Worm (Caenorhabditis elegans) whole organism, mixed stage, embryonic: Measurements from ENCODE around the gene fbxa-63.
A peak's percentile ranks its signal among the peaks of the same experiment; 100 is the strongest.

ENCODE experiments used
- M03D4.4 ChIP-seq: sonication (generic microtip); optimal IDR thresholded peaks from 2 replicates; lab custom pipeline; 2017; ENCODE audit warnings: mild to moderate bottlenecking, missing genetic modification characterization, missing compliant biosample characterization
- bed-3 ChIP-seq: fragments of 200-800 bp; sonication (Bioruptor generic); optimal IDR thresholded peaks from 3 replicates; lab custom pipeline; 2018; ENCODE audit warnings: mild to moderate bottlenecking, missing genetic modification characterization, moderate library complexity, missing compliant biosample characterization
- blmp-1 ChIP-seq: fragments of 150-350 bp; optimal IDR thresholded peaks from 2 replicates; lab custom pipeline; 2014; ENCODE audit warnings: missing biosample characterization, missing genetic modification characterization
- ceh-39 ChIP-seq: fragments of 150-350 bp; optimal IDR thresholded peaks from 2 replicates; lab custom pipeline; 2014; ENCODE audit warnings: missing biosample characterization, missing genetic modification characterization
- ceh-43 ChIP-seq: fragments of 200-800 bp; sonication (Bioruptor generic); optimal IDR thresholded peaks from 2 replicates; lab custom pipeline; 2018; ENCODE audit warnings: mild to moderate bottlenecking, missing genetic modification characterization, moderate library complexity, missing compliant biosample characterization
- ceh-83 ChIP-seq: fragments of 200-800 bp; sonication (Bioruptor generic); optimal IDR thresholded peaks from 2 replicates; lab custom pipeline; 2018; ENCODE audit warnings: mild to moderate bottlenecking, missing genetic modification characterization, missing compliant biosample characterization
- ces-1 ChIP-seq: fragments of 150-350 bp; optimal IDR thresholded peaks from 2 replicates; lab custom pipeline; 2014; ENCODE audit warnings: missing biosample characterization, missing genetic modification reagents, missing genetic modification characterization
- cnd-1 ChIP-seq: fragments of 200-800 bp; sonication (Bioruptor generic); optimal IDR thresholded peaks from 2 replicates; lab custom pipeline; 2018; ENCODE audit warnings: mild to moderate bottlenecking, missing genetic modification characterization, missing compliant biosample characterization
- drap-1 ChIP-seq: fragments of 200-800 bp; sonication (Bioruptor generic); optimal IDR thresholded peaks from 3 replicates; lab custom pipeline; 2018; ENCODE audit warnings: mild to moderate bottlenecking, missing genetic modification characterization, missing compliant biosample characterization
- elt-1 ChIP-seq: sonication (generic microtip); optimal IDR thresholded peaks from 2 replicates; lab custom pipeline; 2017; ENCODE audit warnings: missing genetic modification characterization, mild to moderate bottlenecking, missing compliant biosample characterization, antibody characterized with exemption, moderate library complexity, borderline replicate concordance; ENCODE audit not compliant: insufficient read depth
- elt-3 ChIP-seq: fragments of 150-350 bp; optimal IDR thresholded peaks from 2 replicates; lab custom pipeline; 2014; ENCODE audit warnings: missing biosample characterization, missing genetic modification characterization
- flh-1 ChIP-seq: fragments of 200-800 bp; sonication (Bioruptor generic); optimal IDR thresholded peaks from 2 replicates; lab custom pipeline; 2018; ENCODE audit warnings: mild to moderate bottlenecking, missing genetic modification characterization, moderate library complexity, missing compliant biosample characterization
- ham-2 ChIP-seq: fragments of 200-800 bp; sonication (Bioruptor generic); optimal IDR thresholded peaks from 2 replicates; lab custom pipeline; 2018; ENCODE audit warnings: mild to moderate bottlenecking, missing genetic modification characterization, missing compliant biosample characterization
- hlh-1 ChIP-seq: fragments of 150-350 bp; optimal IDR thresholded peaks from 2 replicates; lab custom pipeline; 2014; ENCODE audit warnings: missing biosample characterization, missing genetic modification reagents, missing genetic modification characterization
- lin-13 ChIP-seq: fragments of 150-350 bp; optimal IDR thresholded peaks from 2 replicates; lab custom pipeline; 2014; ENCODE audit warnings: missing biosample characterization, missing genetic modification characterization
- lin-32 ChIP-seq: fragments of 200-800 bp; sonication (Bioruptor generic); optimal IDR thresholded peaks from 2 replicates; lab custom pipeline; 2018; ENCODE audit warnings: mild to moderate bottlenecking, missing genetic modification characterization, missing compliant biosample characterization
- lsy-2 ChIP-seq: fragments of 150-350 bp; optimal IDR thresholded peaks from 2 replicates; lab custom pipeline; 2014; ENCODE audit warnings: missing biosample characterization, missing genetic modification characterization
- mab-5 ChIP-seq: fragments of 150-350 bp; optimal IDR thresholded peaks from 2 replicates; lab custom pipeline; 2014; ENCODE audit warnings: missing biosample characterization, missing genetic modification characterization
- mep-1 ChIP-seq: fragments of 150-350 bp; optimal IDR thresholded peaks from 2 replicates; lab custom pipeline; 2017; ENCODE audit warnings: missing biosample characterization, missing genetic modification reagents, missing genetic modification characterization, inconsistent platforms
- mls-2 ChIP-seq: sonication (generic microtip); optimal IDR thresholded peaks from 2 replicates; lab custom pipeline; 2016; ENCODE audit warnings: mild to moderate bottlenecking, missing genetic modification characterization, moderate library complexity, missing compliant biosample characterization
- nhr-12 ChIP-seq: fragments of 150-350 bp; optimal IDR thresholded peaks from 2 replicates; lab custom pipeline; 2014; ENCODE audit warnings: missing biosample characterization, missing genetic modification characterization
- nhr-2 ChIP-seq: fragments of 150-350 bp; optimal IDR thresholded peaks from 2 replicates; lab custom pipeline; 2014; ENCODE audit warnings: missing biosample characterization, missing genetic modification characterization
- nhr-237 ChIP-seq: fragments of 150-350 bp; optimal IDR thresholded peaks from 2 replicates; lab custom pipeline; 2014; ENCODE audit warnings: missing biosample characterization, missing genetic modification characterization
- nhr-28 ChIP-seq: fragments of 150-350 bp; optimal IDR thresholded peaks from 2 replicates; lab custom pipeline; 2014; ENCODE audit warnings: missing biosample characterization, missing genetic modification characterization
- nhr-76 ChIP-seq: sonication (generic microtip); optimal IDR thresholded peaks from 2 replicates; lab custom pipeline; 2017; ENCODE audit warnings: missing biosample characterization, missing genetic modification characterization
- pha-4 ChIP-seq: fragments of 150-350 bp; optimal IDR thresholded peaks from 2 replicates; lab custom pipeline; 2018; ENCODE audit warnings: missing biosample characterization, missing genetic modification reagents, missing genetic modification characterization
- sem-2 ChIP-seq: fragments of 200-800 bp; sonication (Bioruptor generic); optimal IDR thresholded peaks from 2 replicates; lab custom pipeline; 2018; ENCODE audit warnings: mild to moderate bottlenecking, missing genetic modification characterization, missing compliant biosample characterization
- snpc-4 ChIP-seq: fragments of 150-350 bp; optimal IDR thresholded peaks from 2 replicates; lab custom pipeline; 2014; ENCODE audit warnings: missing biosample characterization, missing genetic modification characterization
- sptf-1 ChIP-seq: sonication (generic microtip); optimal IDR thresholded peaks from 2 replicates; lab custom pipeline; 2017; ENCODE audit warnings: mild to moderate bottlenecking, missing genetic modification characterization, moderate library complexity, missing compliant biosample characterization
- tbx-8 ChIP-seq: fragments of 200-800 bp; sonication (Bioruptor generic); optimal IDR thresholded peaks from 2 replicates; lab custom pipeline; 2018; ENCODE audit warnings: mild to moderate bottlenecking, missing genetic modification characterization, moderate library complexity, missing compliant biosample characterization
- unc-120 ChIP-seq: sonication (generic microtip); optimal IDR thresholded peaks from 2 replicates; lab custom pipeline; 2017; ENCODE audit warnings: missing genetic modification characterization, missing compliant biosample characterization; ENCODE audit not compliant: poor library complexity, severe bottlenecking
- unc-39 ChIP-seq: fragments of 150-350 bp; optimal IDR thresholded peaks from 2 replicates; lab custom pipeline; 2014; ENCODE audit warnings: missing biosample characterization, missing genetic modification characterization
- unc-62 ChIP-seq: fragments of 150-350 bp; optimal IDR thresholded peaks from 2 replicates; lab custom pipeline; 2014; ENCODE audit warnings: missing biosample characterization, missing genetic modification reagents, missing genetic modification characterization
- zip-8 ChIP-seq: fragments of 150-350 bp; optimal IDR thresholded peaks from 2 replicates; lab custom pipeline; 2014; ENCODE audit warnings: missing biosample characterization, missing genetic modification characterization
- ztf-11 ChIP-seq: fragments of 150-350 bp; optimal IDR thresholded peaks from 2 replicates; lab custom pipeline; 2014; ENCODE audit warnings: missing biosample characterization, missing genetic modification characterization

The fbxa-63 gene

DNA sequence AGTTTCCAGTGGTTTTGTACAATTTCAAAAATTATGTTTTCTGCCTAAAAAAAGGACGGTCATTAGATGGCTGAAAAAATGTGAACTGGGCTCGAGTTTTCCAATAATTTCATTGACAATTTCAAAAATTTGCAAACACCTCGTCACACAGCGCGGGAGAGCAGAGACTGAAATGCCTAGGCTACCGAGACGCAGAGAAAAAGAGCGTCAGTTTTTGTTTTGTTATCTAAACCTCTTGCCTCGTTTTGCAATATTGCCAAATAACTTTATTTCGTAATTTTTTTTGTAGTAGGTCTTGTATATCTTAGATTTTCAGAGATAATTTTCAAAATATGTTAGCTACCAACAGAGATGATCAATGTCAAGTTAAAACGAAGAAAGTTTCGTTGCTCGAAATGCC lies at the start of gene fbxa-63:
TSS of gene fbxa-63 (plus strand) at position 310 of the 400 bp plus-strand sequence.
- TF ChIP-seq ces-1: peak; percentile 11
- TF ChIP-seq lin-13 (tag; lab: Kevin White, UChicago): no peak

DNA sequence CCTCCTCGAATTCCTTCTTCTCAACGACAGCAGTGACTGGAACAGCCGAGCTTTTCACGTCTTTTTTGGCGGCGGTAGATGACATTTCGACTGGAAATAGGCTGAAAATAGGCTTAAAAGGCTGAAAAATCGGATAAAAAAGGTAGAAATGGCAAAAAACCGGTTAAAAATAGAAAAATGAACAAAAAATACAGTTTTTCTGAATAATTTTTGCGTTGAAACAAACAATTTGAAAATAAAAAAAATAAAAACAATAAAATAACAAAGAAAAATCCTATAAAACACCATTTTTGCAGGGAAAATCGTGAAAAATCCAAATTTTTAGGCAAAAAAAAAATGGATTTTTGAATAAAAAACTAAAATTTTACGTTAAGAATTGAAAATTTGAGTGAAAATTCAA lies 47.1 kb upstream of the fbxa-63 start, which contains the start of gene dss-1:
TSS of gene dss-1 (minus strand) at position 101 of the 400 bp plus-strand sequence.
- no peak for TF ChIP-seq elt-3 (tag; lab: Kevin White, UChicago)
- TF ChIP-seq nhr-12 (tag; lab: Kevin White, UChicago): no peak
- TF ChIP-seq pha-4 (tag; lab: Kevin White, UChicago): no peak
- TF ChIP-seq ham-2 (GFP tag; lab: Kevin White, UChicago): no peak
- TF ChIP-seq ceh-43: no peak
- TF ChIP-seq unc-39 (tag; lab: Kevin White, UChicago): no peak
- no peak for TF ChIP-seq flh-1 (GFP tag; lab: Kevin White, UChicago)
- TF ChIP-seq lsy-2 (tag; lab: Kevin White, UChicago): no peak
- TF ChIP-seq nhr-237 (tag; lab: Kevin White, UChicago): no peak
- TF ChIP-seq cnd-1 (tag; lab: Kevin White, UChicago): no peak
- TF ChIP-seq zip-8 (tag; lab: Kevin White, UChicago): no peak

DNA sequence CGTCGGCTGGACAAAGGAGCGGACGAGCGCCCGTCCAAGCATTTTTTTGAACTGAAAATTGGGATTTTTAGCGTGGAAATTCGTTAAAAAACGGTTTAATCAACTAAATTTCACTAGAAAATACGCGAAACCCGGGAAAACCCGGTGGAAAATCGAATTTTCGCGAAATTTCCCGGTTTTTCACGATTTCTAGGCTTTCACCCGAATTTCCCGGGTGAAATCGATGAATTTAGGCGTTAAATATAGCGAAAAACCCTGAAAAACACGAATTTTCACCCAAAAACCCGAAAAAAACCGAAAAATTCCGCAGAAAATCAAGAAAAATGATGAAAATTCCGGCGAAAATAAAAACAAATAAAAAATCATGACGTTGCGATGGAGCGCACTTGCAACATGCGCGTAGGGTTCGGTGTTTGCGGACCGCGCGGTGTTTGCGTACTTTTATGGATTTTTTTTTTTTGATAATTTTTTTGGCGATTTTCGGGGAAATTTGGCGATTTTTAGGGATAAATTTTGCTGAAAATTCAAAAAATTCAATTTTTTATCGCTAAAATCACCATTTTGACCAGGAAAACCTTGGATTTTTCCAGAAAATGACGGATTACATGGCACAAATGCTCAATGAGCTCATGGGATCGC lies 41.2 kb upstream of the fbxa-63 start, which contains the start of the genes mrpl-45 and Y119D3B.12:
TSS of gene mrpl-45 (minus strand) at position 51 of the 639 bp plus-strand sequence.
TSS of gene Y119D3B.12 (plus strand) at position 589 of the 639 bp plus-strand sequence.
- TF ChIP-seq nhr-28 (tag; lab: Kevin White, UChicago): no peak
- TF ChIP-seq snpc-4 (tag; lab: Kevin White, UChicago): no peak
- no peak for TF ChIP-seq elt-3 (tag; lab: Kevin White, UChicago)
- TF ChIP-seq unc-39 (tag; lab: Kevin White, UChicago): no peak
- TF ChIP-seq mab-5 (tag; lab: Kevin White, UChicago): no peak
- TF ChIP-seq nhr-12 (tag; lab: Kevin White, UChicago): no peak
- no peak for TF ChIP-seq bed-3 (GFP tag; lab: Kevin White, UChicago)
- no peak for TF ChIP-seq nhr-76 (tag; lab: Kevin White, UChicago)
- no peak for TF ChIP-seq hlh-1 (tag; lab: Kevin White, UChicago)
- no peak for TF ChIP-seq flh-1 (GFP tag; lab: Kevin White, UChicago)
- TF ChIP-seq pha-4 (tag; lab: Kevin White, UChicago): peak; percentile 64
- peak; percentile 85 for TF ChIP-seq mep-1 (tag; lab: Kevin White, UChicago)
- TF ChIP-seq ceh-83 (GFP tag; lab: Kevin White, UChicago): peak; percentile 26
- TF ChIP-seq ham-2 (GFP tag; lab: Kevin White, UChicago): no peak
- no peak for TF ChIP-seq tbx-8 (GFP tag; lab: Kevin White, UChicago)
- peak; percentile 26 for TF ChIP-seq nhr-237 (tag; lab: Kevin White, UChicago)
- TF ChIP-seq cnd-1 (tag; lab: Kevin White, UChicago): no peak
- no peak for TF ChIP-seq sem-2 (GFP tag; lab: Kevin White, UChicago)
- TF ChIP-seq M03D4.4 (tag; lab: Kevin White, UChicago): peak; percentile 75
- no peak for TF ChIP-seq nhr-2 (tag; lab: Kevin White, UChicago)
- TF ChIP-seq lin-32 (GFP tag; lab: Kevin White, UChicago): no peak
- peak; percentile 42 for TF ChIP-seq ceh-39 (tag; lab: Kevin White, UChicago)
- peak; percentile 53 for TF ChIP-seq ces-1
- TF ChIP-seq mls-2 (tag; lab: Kevin White, UChicago): peak; percentile 26
- no peak for TF ChIP-seq unc-62 (GFP tag; lab: Kevin White, UChicago)
- TF ChIP-seq drap-1 (GFP tag; lab: Kevin White, UChicago): peak; percentile 2
- no peak for TF ChIP-seq ztf-11 (tag; lab: Kevin White, UChicago)
- no peak for TF ChIP-seq zip-8 (tag; lab: Kevin White, UChicago)
- peak; percentile 8 for TF ChIP-seq unc-120 (tag; lab: Kevin White, UChicago)
- TF ChIP-seq ceh-43: no peak
- TF ChIP-seq sptf-1 (tag; lab: Kevin White, UChicago): peak; percentile 78
- TF ChIP-seq lin-13 (tag; lab: Kevin White, UChicago): peak; percentile 85
- TF ChIP-seq lsy-2 (tag; lab: Kevin White, UChicago): peak; percentile 83
- TF ChIP-seq elt-1: no peak
- no peak for TF ChIP-seq blmp-1
